Worm (Caenorhabditis elegans) whole organism, midembryonic: ENCODE results near the gene Y41G9A.5.

Experiments
- cog-1 ChIP-seq: sonication (generic microtip); optimal IDR thresholded peaks from 2 replicates; lab custom pipeline; 2016; ENCODE audit warnings: missing genetic modification characterization, missing compliant biosample characterization
- flt-1 ChIP-seq: fragments of 200-800 bp; sonication (Bioruptor generic); IDR thresholded peaks from 2 replicates; pipeline ENCODE4 v1.3.6; 2022; ENCODE audit warnings: missing genetic modification characterization, missing compliant biosample characterization
- klf-2 ChIP-seq: fragments of 200-800 bp; sonication (Bioruptor generic); conservative IDR thresholded peaks from 2 replicates; pipeline ENCODE4 v1.3.6; 2022; ENCODE audit warnings: missing genetic modification reagents, missing genetic modification characterization, missing compliant biosample characterization
- med-1 ChIP-seq: sonication (generic microtip); optimal IDR thresholded peaks from 2 replicates; lab custom pipeline; 2017; ENCODE audit warnings: missing genetic modification characterization, mild to moderate bottlenecking, missing compliant biosample characterization, antibody characterized with exemption, missing genetic modification reagents; ENCODE audit not compliant: insufficient read depth
- ref-1 ChIP-seq: fragments of 200-800 bp; sonication (Bioruptor generic); conservative IDR thresholded peaks from 2 replicates; pipeline ENCODE4 v1.3.6; 2022; ENCODE audit warnings: missing genetic modification reagents, missing genetic modification characterization, missing compliant biosample characterization
- ztf-23 ChIP-seq: fragments of 200-800 bp; sonication (Bioruptor generic); IDR thresholded peaks from 2 replicates; pipeline ENCODE4 v1.3.6; 2022; ENCODE audit warnings: missing genetic modification reagents, missing genetic modification characterization, missing compliant biosample characterization
- ztf-29 ChIP-seq: fragments of 200-800 bp; sonication (Bioruptor generic); IDR thresholded peaks from 2 replicates; pipeline ENCODE4 v1.3.6; 2022; ENCODE audit warnings: missing genetic modification reagents, missing genetic modification characterization, missing compliant biosample characterization

ce11 chrX:2927576-2927975 is 18.9 kb upstream of the Y41G9A.5 start:
- no peak for TF ChIP-seq ztf-23 (GFP tag; lab: Robert Waterston, UW)
- no peak for TF ChIP-seq klf-2
- no peak for TF ChIP-seq flt-1 (GFP tag; lab: Robert Waterston, UW)
- TF ChIP-seq cog-1 (tag; lab: Kevin White, UChicago), result no peak
- no peak for TF ChIP-seq ztf-29 (GFP tag; lab: Robert Waterston, UW)
- no peak for TF ChIP-seq ref-1 (GFP tag; lab: Robert Waterston, UW)
- no peak for TF ChIP-seq med-1
